Worm (Caenorhabditis elegans): ENCODE data around the gene cut-5.

Gene cut-5

ce11 chrX:10338100-10338499 lies at the start of gene cut-5:
cut-5 (minus strand) TSS chrX:10338200.
- no peak for TF ChIP-seq syd-9 (tag; optimal IDR thresholded peaks at IDR 0.05)
- no peak for TF ChIP-seq K09A11.1 (tag; optimal IDR thresholded peaks at IDR 0.05; ENCODE audit: insufficient read depth)
- no peak for TF ChIP-seq unc-55 (GFP tag; optimal IDR thresholded peaks at IDR 0.05)
- TF ChIP-seq ceh-31 (tag; optimal IDR thresholded peaks at IDR 0.05) = no peak
- TF ChIP-seq che-1 (tag; optimal IDR thresholded peaks at IDR 0.05) = no peak
- no peak for TF ChIP-seq ceh-22 (tag; optimal IDR thresholded peaks at IDR 0.05)
- TF ChIP-seq pax-1 (tag; optimal IDR thresholded peaks at IDR 0.05) = no peak
- TF ChIP-seq hlh-8 (tag; optimal IDR thresholded peaks at IDR 0.05) = no peak

DNA sequence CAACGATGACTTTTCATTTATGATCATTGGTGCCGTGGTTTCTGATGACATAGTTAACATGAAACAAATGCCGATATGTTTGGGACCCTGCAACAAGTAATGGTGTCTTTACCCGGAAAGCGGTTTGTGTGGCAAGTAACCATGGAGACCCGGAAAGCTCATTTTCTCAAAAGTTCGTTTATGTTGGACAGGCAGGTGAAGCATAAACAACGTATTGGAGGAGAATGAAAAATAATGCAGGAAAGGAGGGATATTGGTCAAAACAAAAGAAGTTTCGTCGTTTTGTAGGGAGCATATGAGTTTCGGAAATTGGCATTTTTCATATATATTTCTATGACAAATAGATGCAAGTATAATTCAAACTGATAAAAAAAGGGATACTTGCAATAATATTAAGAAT lies 48.4 kb upstream of the cut-5 start, which contains the start of gene dyf-6:
Gene dyf-6, minus strand, starts transcription at position 101 of the 400 bp plus-strand sequence.
- TF ChIP-seq ref-2 (tag; optimal IDR thresholded peaks at IDR 0.05) (no peak), unc-55 (GFP tag; optimal IDR thresholded peaks at IDR 0.05) (no peak), nfya-1 (tag; optimal IDR thresholded peaks at IDR 0.05) (no peak), ceh-19 (GFP tag; optimal IDR thresholded peaks at IDR 0.05) (no peak), fkh-10 (GFP tag; optimal IDR thresholded peaks at IDR 0.05) (no peak), eyg-1 (tag; optimal IDR thresholded peaks at IDR 0.05) (no peak), rnt-1 (tag; optimal IDR thresholded peaks at IDR 0.05) (no peak)

ce11 chrX:10386001-10386400 lies 48.0 kb upstream of the cut-5 start:
- no peak for TF ChIP-seq tbx-7 (tag; optimal IDR thresholded peaks at IDR 0.05)
- TF ChIP-seq ref-2 (tag; optimal IDR thresholded peaks at IDR 0.05) = no peak
- TF ChIP-seq odd-2 (tag; optimal IDR thresholded peaks at IDR 0.05) = no peak
- TF ChIP-seq lin-11 (tag; optimal IDR thresholded peaks at IDR 0.05) = no peak
- no peak for TF ChIP-seq unc-86 (tag; optimal IDR thresholded peaks at IDR 0.05)
- no peak for TF ChIP-seq hlh-6 (tag; optimal IDR thresholded peaks at IDR 0.05)
- no peak for TF ChIP-seq ceh-24 (tag; optimal IDR thresholded peaks at IDR 0.05)
- TF ChIP-seq ceh-45 (GFP tag; IDR thresholded peaks at IDR 0.05) = no peak
- no peak for TF ChIP-seq ceh-6 (GFP tag; optimal IDR thresholded peaks at IDR 0.05)
- TF ChIP-seq sox-2 (GFP tag; IDR thresholded peaks at IDR 0.05) = no peak
- TF ChIP-seq che-1 (tag; optimal IDR thresholded peaks at IDR 0.05) = no peak
- TF ChIP-seq nfya-1 (tag; optimal IDR thresholded peaks at IDR 0.05) = no peak

ce11 chrX:10379678-10380077 lies 41.7 kb upstream of the cut-5 start, which contains the start of gene rme-4:
rme-4 (minus strand) TSS chrX:10379845.
- no peak for TF ChIP-seq nfya-1 (tag; optimal IDR thresholded peaks at IDR 0.05)
- TF ChIP-seq ceh-6 (GFP tag; optimal IDR thresholded peaks at IDR 0.05) = no peak
- no peak for TF ChIP-seq K02D7.2 (tag; optimal IDR thresholded peaks at IDR 0.05)
- no peak for TF ChIP-seq ceh-2 (tag; optimal IDR thresholded peaks at IDR 0.05)
- TF ChIP-seq sdc-2 (tag; optimal IDR thresholded peaks at IDR 0.05) = no peak
- TF ChIP-seq hlh-6 (tag; optimal IDR thresholded peaks at IDR 0.05) = no peak
- no peak for TF ChIP-seq ceh-30 (tag; optimal IDR thresholded peaks at IDR 0.05)
- TF ChIP-seq eyg-1 (tag; optimal IDR thresholded peaks at IDR 0.05) = no peak
- TF ChIP-seq dmd-4 (tag; optimal IDR thresholded peaks at IDR 0.05; ENCODE audit: borderline replicate concordance) = no peak
- no peak for TF ChIP-seq zip-5 (tag; optimal IDR thresholded peaks at IDR 0.05)

DNA sequence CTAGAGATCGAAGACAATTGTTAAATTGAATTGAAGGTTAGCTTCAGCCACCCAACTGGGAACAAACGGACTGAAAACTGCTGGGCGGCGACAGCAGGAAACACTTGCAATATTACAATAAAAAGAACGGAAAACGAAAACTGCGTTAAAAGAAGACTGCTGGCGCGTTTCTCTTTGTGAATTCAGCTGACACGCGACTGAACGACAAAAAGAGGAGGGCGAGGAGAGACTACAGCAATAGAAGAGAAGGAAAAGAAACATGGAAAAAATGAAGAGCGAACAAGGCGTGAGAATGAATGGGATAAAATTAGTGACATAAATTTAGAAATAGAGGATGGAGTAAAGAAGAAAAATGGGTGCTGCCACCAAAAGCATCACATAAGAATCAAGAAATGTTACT lies 39.7 kb upstream of the cut-5 start:
- TF ChIP-seq ceh-30 (tag; optimal IDR thresholded peaks at IDR 0.05) = no peak
- TF ChIP-seq ceh-14 (tag; optimal IDR thresholded peaks at IDR 0.05) = no peak
- TF ChIP-seq ets-4 (tag; optimal IDR thresholded peaks at IDR 0.05) = no peak
- TF ChIP-seq ceh-19 (GFP tag; optimal IDR thresholded peaks at IDR 0.05) = no peak
- no peak for TF ChIP-seq ceh-9 (tag; optimal IDR thresholded peaks at IDR 0.05)
- peak; percentile 46 for TF ChIP-seq hlh-8 (tag; optimal IDR thresholded peaks at IDR 0.05)
- TF ChIP-seq ceh-22 (tag; optimal IDR thresholded peaks at IDR 0.05) = no peak
- TF ChIP-seq pat-9 (tag; optimal IDR thresholded peaks at IDR 0.05) = no peak
- TF ChIP-seq hlh-15 (tag; optimal IDR thresholded peaks at IDR 0.05) = no peak
- TF ChIP-seq che-1 (tag; optimal IDR thresholded peaks at IDR 0.05) = peak; percentile 19
- no peak for TF ChIP-seq ahr-1 (tag; optimal IDR thresholded peaks at IDR 0.05)
- TF ChIP-seq Y22D7AL.16 (tag; optimal IDR thresholded peaks at IDR 0.05) = no peak
- TF ChIP-seq madf-2 (tag; optimal IDR thresholded peaks at IDR 0.05) = peak; percentile 27
- TF ChIP-seq sox-4 (tag; optimal IDR thresholded peaks at IDR 0.05) = peak; percentile 5
- peak; percentile 15 for TF ChIP-seq lin-11 (tag; optimal IDR thresholded peaks at IDR 0.05)
- peak; percentile 40 for TF ChIP-seq pros-1 (tag; optimal IDR thresholded peaks at IDR 0.05)
- peak; percentile 72 for TF ChIP-seq tbx-2 (tag; optimal IDR thresholded peaks at IDR 0.05)
- TF ChIP-seq zip-5 (tag; optimal IDR thresholded peaks at IDR 0.05) = no peak
- TF ChIP-seq unc-42 (tag; optimal IDR thresholded peaks at IDR 0.05) = peak; percentile 77
- TF ChIP-seq unc-55 (GFP tag; optimal IDR thresholded peaks at IDR 0.05) = no peak
- peak; percentile 53 for TF ChIP-seq ref-2 (tag; optimal IDR thresholded peaks at IDR 0.05)
- no peak for TF ChIP-seq eyg-1 (tag; optimal IDR thresholded peaks at IDR 0.05)
- peak; percentile 32 for TF ChIP-seq elt-2 (tag; optimal IDR thresholded peaks at IDR 0.05)
- TF ChIP-seq dmd-4 (tag; optimal IDR thresholded peaks at IDR 0.05; ENCODE audit: borderline replicate concordance) = no peak
- peak; percentile 33 for TF ChIP-seq ceh-34 (tag; optimal IDR thresholded peaks at IDR 0.05)
- peak; percentile 81 for TF ChIP-seq ceh-31 (tag; optimal IDR thresholded peaks at IDR 0.05)
